Fruit fly (Drosophila melanogaster) whole organism, embryonic: ENCODE results near the gene CG43131.

Experiments
- Adf1 ChIP-seq: fragments of 200-800 bp; sonication (Bioruptor generic); IDR thresholded peaks from 2 replicates; pipeline ENCODE4 v1.3.6; 2022; ENCODE audit warnings: missing biosample characterization, missing genetic modification characterization
- Asciz ChIP-seq: fragments of 200-800 bp; sonication (Bioruptor generic); optimal IDR thresholded peaks from 2 replicates; lab custom pipeline; 2017; ENCODE audit warnings: missing biosample characterization, mild to moderate bottlenecking, missing genetic modification characterization, missing genetic modification reagents
- CG10267 ChIP-seq: fragments of 200-800 bp; sonication (Bioruptor generic); optimal IDR thresholded peaks from 2 replicates; lab custom pipeline; 2018; ENCODE audit warnings: missing biosample characterization, mild to moderate bottlenecking, missing genetic modification characterization, moderate library complexity
- CG10462 ChIP-seq: fragments of 200-800 bp; sonication (Bioruptor generic); optimal IDR thresholded peaks from 2 replicates; lab custom pipeline; 2016; ENCODE audit warnings: missing biosample characterization, missing genetic modification characterization
- CG11695 ChIP-seq: fragments of 200-800 bp; sonication (Bioruptor generic); IDR thresholded peaks from 3 replicates; pipeline ENCODE4 v1.3.6; 2022; ENCODE audit warnings: missing biosample characterization, missing genetic modification characterization
- CG11723 ChIP-seq: fragments of 200-800 bp; sonication (Bioruptor generic); optimal IDR thresholded peaks from 2 replicates; lab custom pipeline; 2017; ENCODE audit warnings: missing biosample characterization, mild to moderate bottlenecking, missing genetic modification characterization
- CG17328 ChIP-seq: fragments of 200-800 bp; sonication (Bioruptor generic); IDR thresholded peaks from 2 replicates; pipeline ENCODE4 v1.3.6; 2022; ENCODE audit warnings: missing biosample characterization, missing genetic modification characterization
- CG18011 ChIP-seq: fragments of 200-800 bp; sonication (Bioruptor generic); optimal IDR thresholded peaks from 2 replicates; lab custom pipeline; 2017; ENCODE audit warnings: missing biosample characterization, missing genetic modification characterization, mild to moderate bottlenecking, moderate library complexity, missing genotype
- CG3281 ChIP-seq: fragments of 200-800 bp; sonication (Bioruptor generic); optimal IDR thresholded peaks from 3 replicates; lab custom pipeline; 2017; ENCODE audit warnings: missing biosample characterization, mild to moderate bottlenecking, missing genetic modification characterization
- CG4707 ChIP-seq: fragments of 200-800 bp; sonication (Bioruptor generic); optimal IDR thresholded peaks from 2 replicates; lab custom pipeline; 2018; ENCODE audit warnings: missing biosample characterization, mild to moderate bottlenecking, missing genetic modification characterization, moderate library complexity
- CG8281 ChIP-seq: fragments of 200-800 bp; sonication (Bioruptor generic); optimal IDR thresholded peaks from 2 replicates; lab custom pipeline; 2018; ENCODE audit warnings: missing biosample characterization, mild to moderate bottlenecking, missing genetic modification characterization, moderate library complexity
- D ChIP-seq, 2 experiments: fragments of 200-800 bp in 1 of 2; fragments of >200 bp in 1 of 2; sonication (Bioruptor generic) in 1 of 2; optimal IDR thresholded peaks; 2 replicates in 1 of 2; 3 replicates in 1 of 2; lab custom pipeline; 2017; ENCODE audit warnings: mild to moderate bottlenecking in 1 of 2, missing biosample characterization in 1 of 2, missing genetic modification characterization in 1 of 2, missing genetic modification reagents in 1 of 2
- Drgx ChIP-seq: fragments of 200-800 bp; sonication (Bioruptor generic); IDR thresholded peaks from 2 replicates; pipeline ENCODE4 v1.3.6; 2022; ENCODE audit warnings: missing biosample characterization, missing genetic modification characterization
- H15 ChIP-seq: fragments of 200-800 bp; sonication (Bioruptor generic); IDR thresholded peaks from 3 replicates; pipeline ENCODE4 v1.3.6; 2022; ENCODE audit warnings: missing biosample characterization, missing genetic modification characterization
- Hand ChIP-seq: fragments of 200-800 bp; sonication (Bioruptor generic); optimal IDR thresholded peaks from 2 replicates; lab custom pipeline; 2017; ENCODE audit warnings: mild to moderate bottlenecking, missing biosample characterization, missing genetic modification reagents, missing genetic modification characterization
- Kr ChIP-seq: fragments of 200-800 bp; sonication (Bioruptor generic); optimal IDR thresholded peaks from 2 replicates; lab custom pipeline; 2017; ENCODE audit warnings: missing biosample characterization, mild to moderate bottlenecking, missing genetic modification characterization
- Med ChIP-seq: fragments of 200-800 bp; sonication (Bioruptor generic); peaks from one replicate; lab custom pipeline; 2016; ENCODE audit warnings: missing biosample characterization, missing genetic modification characterization, mild to moderate bottlenecking, inconsistent platforms, moderate library complexity
- NK7.1 ChIP-seq: fragments of 200-800 bp; sonication (Bioruptor generic); optimal IDR thresholded peaks from 3 replicates; lab custom pipeline; 2016; ENCODE audit warnings: missing biosample characterization, missing genetic modification characterization
- Neu2 ChIP-seq: fragments of 200-800 bp; sonication (Bioruptor generic); optimal IDR thresholded peaks from 3 replicates; lab custom pipeline; 2016; ENCODE audit warnings: missing biosample characterization, missing genetic modification characterization, borderline replicate concordance
- Nf-YC ChIP-seq: fragments of 200-800 bp; optimal IDR thresholded peaks from 3 replicates; lab custom pipeline; 2019; ENCODE audit warnings: missing biosample characterization, mild to moderate bottlenecking, missing genetic modification characterization, moderate library complexity
- Poxn ChIP-seq: fragments of 200-800 bp; sonication (Bioruptor generic); IDR thresholded peaks from 2 replicates; pipeline ENCODE4 v1.3.6; 2022; ENCODE audit warnings: missing biosample characterization, missing genetic modification characterization
- Rfx ChIP-seq: fragments of 200-800 bp; sonication (Bioruptor generic); IDR thresholded peaks from 2 replicates; pipeline ENCODE4 v1.3.6; 2022; ENCODE audit warnings: missing biosample characterization, missing genetic modification characterization
- Sox100B ChIP-seq: fragments of 200-800 bp; sonication (Bioruptor generic); optimal IDR thresholded peaks from 3 replicates; lab custom pipeline; 2018; ENCODE audit warnings: missing biosample characterization, mild to moderate bottlenecking, missing genetic modification characterization
- crol ChIP-seq: fragments of 200-800 bp; sonication (Bioruptor generic); IDR thresholded peaks from 2 replicates; pipeline ENCODE4 v1.3.6; 2022; ENCODE audit warnings: missing biosample characterization, missing genetic modification characterization
- ewg ChIP-seq: fragments of 200-800 bp; sonication (Bioruptor generic); optimal IDR thresholded peaks from 3 replicates; lab custom pipeline; 2017; ENCODE audit warnings: mild to moderate bottlenecking, missing biosample characterization, missing genetic modification reagents, missing genetic modification characterization
- fd102C ChIP-seq: fragments of 200-800 bp; sonication (Bioruptor generic); optimal IDR thresholded peaks from 2 replicates; lab custom pipeline; 2018; ENCODE audit warnings: missing biosample characterization, mild to moderate bottlenecking, missing genetic modification characterization, moderate library complexity
- grau ChIP-seq: fragments of 200-800 bp; optimal IDR thresholded peaks from 3 replicates; lab custom pipeline; 2019; ENCODE audit warnings: missing biosample characterization, mild to moderate bottlenecking, missing genetic modification characterization, moderate library complexity
- grn ChIP-seq: fragments of 200-800 bp; sonication (Bioruptor generic); optimal IDR thresholded peaks from 3 replicates; lab custom pipeline; 2017; ENCODE audit warnings: missing biosample characterization, missing genetic modification characterization
- hth ChIP-seq: fragments of >200 bp; optimal IDR thresholded peaks from 2 replicates; lab custom pipeline; 2017; ENCODE audit warnings: inconsistent platforms
- insv ChIP-seq, 2 experiments: fragments of 200-800 bp; sonication (Bioruptor generic); optimal IDR thresholded peaks; 3 replicates each; lab custom pipeline; 2016 to 2018; ENCODE audit warnings: missing biosample characterization in 2 of 2, missing genetic modification characterization in 2 of 2
- kah ChIP-seq: fragments of 200-800 bp; sonication (Bioruptor generic); optimal IDR thresholded peaks from 2 replicates; lab custom pipeline; 2018; ENCODE audit warnings: missing biosample characterization, mild to moderate bottlenecking, missing genetic modification characterization
- lola ChIP-seq, 3 experiments: fragments of >200 bp in 2 of 3; fragments of 200-800 bp in 1 of 3; sonication (Bioruptor generic) in 1 of 3; optimal IDR thresholded peaks; 2 replicates each; lab custom pipeline; 2017 to 2019; ENCODE audit warnings: missing biosample characterization in 3 of 3, missing genetic modification characterization in 3 of 3, mild to moderate bottlenecking in 1 of 3, moderate library complexity in 1 of 3
- odd ChIP-seq: fragments of 200-800 bp; sonication (Bioruptor generic); optimal IDR thresholded peaks from 2 replicates; lab custom pipeline; 2017; ENCODE audit warnings: missing biosample characterization, mild to moderate bottlenecking, missing genetic modification characterization
- onecut ChIP-seq: fragments of 200-800 bp; sonication (Bioruptor generic); IDR thresholded peaks from 2 replicates; pipeline ENCODE4 v1.3.6; 2022; ENCODE audit warnings: missing biosample characterization, missing genetic modification characterization
- pb ChIP-seq: fragments of 200-800 bp; sonication (Bioruptor generic); optimal IDR thresholded peaks from 3 replicates; lab custom pipeline; 2016; ENCODE audit warnings: missing biosample characterization, missing genetic modification characterization
- pho ChIP-seq: fragments of 200-800 bp; sonication (Bioruptor generic); optimal IDR thresholded peaks from 2 replicates; lab custom pipeline; 2016; ENCODE audit warnings: missing biosample characterization, missing genetic modification characterization
- sr ChIP-seq: fragments of 200-800 bp; sonication (Bioruptor generic); IDR thresholded peaks from 3 replicates; pipeline ENCODE4 v1.3.6; 2022; ENCODE audit warnings: missing biosample characterization, missing genetic modification characterization
- tll ChIP-seq, 2 experiments: fragments of 200-800 bp in 1 of 2; fragments of >200 bp in 1 of 2; sonication (Bioruptor generic) in 1 of 2; optimal IDR thresholded peaks; 2 replicates each; lab custom pipeline; 2017 to 2019; ENCODE audit warnings: missing biosample characterization in 2 of 2, missing genetic modification characterization in 2 of 2, mild to moderate bottlenecking in 1 of 2, moderate library complexity in 1 of 2
- twi ChIP-seq: fragments of 200-800 bp; optimal IDR thresholded peaks from 2 replicates; lab custom pipeline; 2019; ENCODE audit warnings: missing biosample characterization, mild to moderate bottlenecking, missing genetic modification characterization, moderate library complexity
- vvl ChIP-seq: fragments of 200-800 bp; sonication (Bioruptor generic); IDR thresholded peaks from 2 replicates; pipeline ENCODE4 v1.3.6; 2022; ENCODE audit warnings: missing biosample characterization, missing genetic modification characterization
- wek ChIP-seq: fragments of 200-800 bp; sonication (Bioruptor generic); optimal IDR thresholded peaks from 3 replicates; lab custom pipeline; 2018; ENCODE audit warnings: missing biosample characterization, mild to moderate bottlenecking, missing genetic modification characterization, moderate library complexity
- zen ChIP-seq: fragments of 200-800 bp; sonication (Bioruptor generic); optimal IDR thresholded peaks from 3 replicates; lab custom pipeline; 2018; ENCODE audit warnings: missing biosample characterization, mild to moderate bottlenecking, missing genetic modification characterization, moderate library complexity

The CG43131 gene

dm6 chr3R:5114147-5114546 lies 5.2 kb upstream of the CG43131 start:
- no peak for TF ChIP-seq ewg (GFP tag; lab: Kevin White, UChicago)
- no peak for TF ChIP-seq CG8281
- TF ChIP-seq pb (GFP tag; lab: Kevin White, UChicago), result no peak
- TF ChIP-seq pho (GFP tag; lab: Kevin White, UChicago), result no peak
- no peak for TF ChIP-seq grn
- no peak for TF ChIP-seq grau (tag; lab: Kevin White, UChicago)
- no peak for TF ChIP-seq Poxn (GFP tag; lab: Robert Waterston, UW)
- no peak for TF ChIP-seq CG18011
- TF ChIP-seq Kr (GFP tag; lab: Kevin White, UChicago), result peak; percentile 33
- TF ChIP-seq odd (GFP tag; lab: Kevin White, UChicago), result no peak
- TF ChIP-seq CG11723 (GFP tag; lab: Kevin White, UChicago), result no peak
- TF ChIP-seq crol (GFP tag; lab: Robert Waterston, UW), result peak; percentile 37; the same call in 1 of the 2 replicates
- no peak for TF ChIP-seq Neu2 (GFP tag; lab: Kevin White, UChicago)
- TF ChIP-seq lola (GFP tag; optimal IDR thresholded peaks at IDR 0.05; lab: Kevin White, UChicago), result no peak
- TF ChIP-seq Nf-YC (tag; lab: Kevin White, UChicago), result no peak
- TF ChIP-seq zen (tag; lab: Kevin White, UChicago), result peak; percentile 38
- no peak for TF ChIP-seq NK7.1 (GFP tag; lab: Kevin White, UChicago)
- 0 out of 2 replicates have a peak, but pooled peaks have one; percentile 8 for TF ChIP-seq CG17328
- TF ChIP-seq CG10462 (GFP tag; lab: Kevin White, UChicago), result no peak
- TF ChIP-seq Hand (GFP tag; lab: Kevin White, UChicago), result no peak
- TF ChIP-seq CG10267 (tag; lab: Kevin White, UChicago), result no peak
- TF ChIP-seq wek (GFP tag; lab: Kevin White, UChicago), result peak; percentile 71
- no peak for TF ChIP-seq onecut (GFP tag; lab: Robert Waterston, UW)
- no peak for TF ChIP-seq kah (GFP tag; lab: Kevin White, UChicago)
- no peak for TF ChIP-seq H15
- TF ChIP-seq fd102C (GFP tag; lab: Kevin White, UChicago), result peak; percentile 31
- no peak for TF ChIP-seq vvl (GFP tag; lab: Robert Waterston, UW)
- peak in 1 of 2 experiments; percentile 17 for TF ChIP-seq insv (GFP tag; optimal IDR thresholded peaks at IDR 0.05; lab: Kevin White, UChicago)
- TF ChIP-seq hth (lab: Kevin White, UChicago), result no peak
- peak in 1 of 2 experiments; percentile 1 for TF ChIP-seq tll (GFP tag; optimal IDR thresholded peaks at IDR 0.05; lab: Kevin White, UChicago)
- peak; percentile 77 for TF ChIP-seq twi (tag; lab: Kevin White, UChicago)
- peak; percentile 31 for TF ChIP-seq CG4707 (GFP tag; lab: Kevin White, UChicago)
- TF ChIP-seq Adf1 (GFP tag; lab: Robert Waterston, UW), result no peak
- TF ChIP-seq CG11695 (GFP tag; lab: Robert Waterston, UW), result no peak
- no peak for TF ChIP-seq Sox100B (GFP tag; lab: Kevin White, UChicago)
- TF ChIP-seq CG3281 (GFP tag; lab: Kevin White, UChicago), result no peak
- TF ChIP-seq sr (GFP tag; lab: Robert Waterston, UW), result no peak
- TF ChIP-seq Asciz (GFP tag; lab: Kevin White, UChicago), result no peak
- TF ChIP-seq Rfx (GFP tag; lab: Robert Waterston, UW), result no peak
- TF ChIP-seq Drgx, result no peak
- peak; percentile 90 for TF ChIP-seq D (optimal IDR thresholded peaks at IDR 0.05; lab: Kevin White, UChicago)
- no peak for TF ChIP-seq D (GFP tag; optimal IDR thresholded peaks at IDR 0.05; lab: Kevin White, UChicago)
- TF ChIP-seq Med (GFP tag; lab: Kevin White, UChicago), result peak; percentile 61
